Worm (Caenorhabditis elegans) whole organism, L1 larva: ENCODE data around the gene sut-2.

Experiments used
- C04F5.9 ChIP-seq: sonication (generic microtip); optimal IDR thresholded peaks from 2 replicates; lab custom pipeline; 2016; ENCODE audit warnings: missing genetic modification characterization, missing compliant biosample characterization
- ama-1 ChIP-seq: fragments of 150-350 bp; optimal IDR thresholded peaks from 2 replicates; lab custom pipeline; 2014
- efl-1 ChIP-seq, 4 experiments: fragments of 150-350 bp; optimal IDR thresholded peaks in 3 of 4; peaks in 1 of 4; 1 replicate in 1 of 4; 2 replicates in 3 of 4; lab custom pipeline; 2014; ENCODE audit warnings: missing biosample characterization in 2 of 4, missing genetic modification characterization in 2 of 4, missing genetic modification reagents in 2 of 4
- egl-27 ChIP-seq, 2 experiments: fragments of 150-350 bp in 1 of 2; sonication (generic microtip); optimal IDR thresholded peaks; 3 replicates each; lab custom pipeline; 2017 to 2018; ENCODE audit warnings: missing biosample characterization in 2 of 2, missing genetic modification characterization in 2 of 2, missing genetic modification reagents in 2 of 2
- nhr-77 ChIP-seq: fragments of 150-350 bp; optimal IDR thresholded peaks from 2 replicates; lab custom pipeline; 2014; ENCODE audit warnings: missing biosample characterization, missing genetic modification characterization
- pag-3 ChIP-seq: sonication (generic microtip); optimal IDR thresholded peaks from 2 replicates; lab custom pipeline; 2017; ENCODE audit warnings: missing genetic modification characterization, mild to moderate bottlenecking, missing compliant biosample characterization, antibody characterized with exemption, borderline replicate concordance; ENCODE audit not compliant: insufficient read depth
- swsn-7 ChIP-seq: sonication (generic microtip); optimal IDR thresholded peaks from 2 replicates; lab custom pipeline; 2016; ENCODE audit warnings: missing genetic modification characterization, missing compliant biosample characterization
- unc-86 ChIP-seq: sonication (generic microtip); optimal IDR thresholded peaks from 2 replicates; lab custom pipeline; 2016; ENCODE audit warnings: missing genetic modification characterization, missing compliant biosample characterization

- TF ChIP-seq C04F5.9: no peak
- no peak for TF ChIP-seq efl-1 (optimal IDR thresholded peaks at IDR 0.05; lab: Kevin White, UChicago)
- peak in 1 of 2 experiments; percentile 5 for TF ChIP-seq efl-1 (GFP tag; optimal IDR thresholded peaks at IDR 0.05 in 1 of 2; lab: Kevin White, UChicago)
- TF ChIP-seq swsn-7: no peak
- TF ChIP-seq ama-1: no peak
- TF ChIP-seq nhr-77 (tag; lab: Kevin White, UChicago): no peak
- TF ChIP-seq egl-27 (tag; optimal IDR thresholded peaks at IDR 0.05; lab: Kevin White, UChicago): no peak
- TF ChIP-seq unc-86: no peak
- TF ChIP-seq pag-3: no peak
Observed at ce11 chrV:4546854-4547253, 23.0 kb downstream of the sut-2 start.
